Worm (Caenorhabditis elegans) whole organism, L1 larva: ENCODE measurements around the gene ZK185.3.

ENCODE experiments used
- C16A3.4 ChIP-seq: fragments of 150-350 bp; optimal IDR thresholded peaks from 2 replicates; lab custom pipeline; 2014; ENCODE audit warnings: missing biosample characterization, missing genetic modification characterization
- C34B4.2 ChIP-seq: sonication (generic microtip); optimal IDR thresholded peaks from 2 replicates; lab custom pipeline; 2017; ENCODE audit warnings: mild to moderate bottlenecking, missing genetic modification characterization, missing compliant biosample characterization
- F16B12.6 ChIP-seq: fragments of 150-350 bp; optimal IDR thresholded peaks from 2 replicates; lab custom pipeline; 2014; ENCODE audit warnings: missing biosample characterization, missing genetic modification characterization
- alr-1 ChIP-seq: fragments of 200-800 bp; sonication (Bioruptor generic); optimal IDR thresholded peaks from 2 replicates; lab custom pipeline; 2018; ENCODE audit warnings: borderline replicate concordance, mild to moderate bottlenecking, missing genetic modification characterization, missing compliant biosample characterization
- ama-1 ChIP-seq: fragments of 150-350 bp; optimal IDR thresholded peaks from 2 replicates; lab custom pipeline; 2014
- blmp-1 ChIP-seq: fragments of 150-350 bp; optimal IDR thresholded peaks from 2 replicates; lab custom pipeline; 2014; ENCODE audit warnings: missing biosample characterization, missing genetic modification characterization
- ceh-63 ChIP-seq: fragments of 200-800 bp; sonication (Bioruptor generic); optimal IDR thresholded peaks from 2 replicates; lab custom pipeline; 2018; ENCODE audit warnings: mild to moderate bottlenecking, missing genetic modification characterization, missing compliant biosample characterization
- ceh-8 ChIP-seq: fragments of 200-800 bp; sonication (Bioruptor generic); optimal IDR thresholded peaks from 2 replicates; lab custom pipeline; 2018; ENCODE audit warnings: mild to moderate bottlenecking, missing genetic modification characterization, moderate library complexity, missing compliant biosample characterization
- ceh-82 ChIP-seq, 3 experiments: fragments of 150-350 bp in 1 of 3; sonication (generic microtip) in 2 of 3; optimal IDR thresholded peaks; 2 replicates each; lab custom pipeline; 2014 to 2017; ENCODE audit warnings: missing biosample characterization in 3 of 3, missing genetic modification characterization in 3 of 3
- ceh-88 ChIP-seq: fragments of 200-800 bp; sonication (Bioruptor generic); IDR thresholded peaks from 2 replicates; pipeline ENCODE4 v1.3.6; 2022; ENCODE audit warnings: missing genetic modification characterization, missing compliant biosample characterization
- dpl-1 ChIP-seq, 3 experiments: fragments of 150-350 bp in 2 of 3; sonication (generic microtip) in 1 of 3; optimal IDR thresholded peaks; 2 replicates each; lab custom pipeline; 2014 to 2017; ENCODE audit warnings: missing biosample characterization in 3 of 3, missing genetic modification characterization in 3 of 3, missing genetic modification reagents in 3 of 3
- efl-1 ChIP-seq, 4 experiments: fragments of 150-350 bp; optimal IDR thresholded peaks in 3 of 4; peaks in 1 of 4; 1 replicate in 1 of 4; 2 replicates in 3 of 4; lab custom pipeline; 2014; ENCODE audit warnings: missing biosample characterization in 2 of 4, missing genetic modification characterization in 2 of 4, missing genetic modification reagents in 2 of 4
- efl-3 ChIP-seq: fragments of 200-800 bp; sonication (Bioruptor generic); optimal IDR thresholded peaks from 2 replicates; lab custom pipeline; 2018; ENCODE audit warnings: mild to moderate bottlenecking, missing genetic modification characterization, missing compliant biosample characterization
- egl-13 ChIP-seq: sonication (generic microtip); optimal IDR thresholded peaks from 2 replicates; lab custom pipeline; 2016; ENCODE audit warnings: missing genotype, missing genetic modification reagents, missing genetic modification characterization, missing compliant biosample characterization
- elt-2 ChIP-seq: sonication (generic microtip); optimal IDR thresholded peaks from 2 replicates; lab custom pipeline; 2016; ENCODE audit warnings: missing genetic modification characterization, mild to moderate bottlenecking, inconsistent platforms, missing compliant biosample characterization, missing genetic modification reagents
- elt-3 ChIP-seq, 6 experiments: fragments of 150-350 bp in 1 of 6; sonication (generic microtip); optimal IDR thresholded peaks; 2 replicates each; lab custom pipeline; 2017 to 2018; ENCODE audit warnings: missing biosample characterization in 6 of 6, missing genetic modification characterization in 6 of 6, inconsistent platforms in 1 of 6
- fkh-10 ChIP-seq: sonication (generic microtip); optimal IDR thresholded peaks from 2 replicates; lab custom pipeline; 2017; ENCODE audit warnings: missing biosample characterization, missing genetic modification reagents, missing genetic modification characterization
- fkh-4 ChIP-seq: sonication (generic microtip); optimal IDR thresholded peaks from 2 replicates; lab custom pipeline; 2016; ENCODE audit warnings: missing compliant biosample characterization, missing genetic modification characterization, borderline replicate concordance
- fos-1 ChIP-seq: fragments of 150-350 bp; optimal IDR thresholded peaks from 2 replicates; lab custom pipeline; 2014; ENCODE audit warnings: missing biosample characterization, missing genetic modification characterization
- grh-1 ChIP-seq: fragments of 200-800 bp; sonication (Bioruptor generic); IDR thresholded peaks from 2 replicates; pipeline ENCODE4 v1.3.6; 2022; ENCODE audit warnings: missing genetic modification reagents, missing genetic modification characterization, missing compliant biosample characterization
- hlh-17 ChIP-seq: fragments of 200-800 bp; sonication (Bioruptor generic); optimal IDR thresholded peaks from 2 replicates; lab custom pipeline; 2018; ENCODE audit warnings: missing genetic modification characterization, mild to moderate bottlenecking, missing compliant biosample characterization, moderate library complexity, borderline replicate concordance
- hpl-2 ChIP-seq: fragments of 150-350 bp; optimal IDR thresholded peaks from 2 replicates; lab custom pipeline; 2014; ENCODE audit warnings: missing biosample characterization, missing genetic modification reagents, missing genetic modification characterization
- irx-1 ChIP-seq: sonication (generic microtip); optimal IDR thresholded peaks from 2 replicates; lab custom pipeline; 2016; ENCODE audit warnings: missing genetic modification characterization, missing compliant biosample characterization
- isw-1 ChIP-seq: fragments of 200-800 bp; sonication (Bioruptor generic); IDR thresholded peaks from 2 replicates; pipeline ENCODE4 v1.3.6; 2022; ENCODE audit warnings: missing genetic modification characterization, missing compliant biosample characterization
- lin-15B ChIP-seq: fragments of 150-350 bp; sonication (generic microtip); optimal IDR thresholded peaks from 3 replicates; lab custom pipeline; 2014; ENCODE audit warnings: missing biosample characterization, missing genetic modification characterization
- lir-3 ChIP-seq: sonication (generic microtip); optimal IDR thresholded peaks from 2 replicates; lab custom pipeline; 2016; ENCODE audit warnings: mild to moderate bottlenecking, missing genetic modification characterization, moderate library complexity, missing compliant biosample characterization; ENCODE audit not compliant: poor library complexity
- mef-2 ChIP-seq: fragments of 150-350 bp; optimal IDR thresholded peaks from 2 replicates; lab custom pipeline; 2014; ENCODE audit warnings: missing biosample characterization, missing genetic modification characterization
- nhr-11 ChIP-seq: fragments of 150-350 bp; optimal IDR thresholded peaks from 2 replicates; lab custom pipeline; 2014; ENCODE audit warnings: missing biosample characterization, missing genetic modification characterization
- nhr-19 ChIP-seq: fragments of 200-800 bp; sonication (Bioruptor generic); conservative IDR thresholded peaks from 2 replicates; pipeline ENCODE4 v1.3.6; 2022; ENCODE audit warnings: missing genetic modification characterization, missing compliant biosample characterization
- nhr-237 ChIP-seq: fragments of 150-350 bp; optimal IDR thresholded peaks from 2 replicates; lab custom pipeline; 2014; ENCODE audit warnings: missing biosample characterization, missing genetic modification characterization
- nhr-47 ChIP-seq: sonication (generic microtip); optimal IDR thresholded peaks from 2 replicates; lab custom pipeline; 2016; ENCODE audit warnings: mild to moderate bottlenecking, missing genetic modification characterization, moderate library complexity, missing compliant biosample characterization
- nhr-76 ChIP-seq: sonication (generic microtip); optimal IDR thresholded peaks from 2 replicates; lab custom pipeline; 2017; ENCODE audit warnings: missing biosample characterization, missing genetic modification characterization
- nhr-85 ChIP-seq: sonication (generic microtip); peaks from one replicate; lab custom pipeline; 2016; ENCODE audit warnings: missing genetic modification characterization, inconsistent platforms, missing compliant biosample characterization
- pag-3 ChIP-seq: sonication (generic microtip); optimal IDR thresholded peaks from 2 replicates; lab custom pipeline; 2017; ENCODE audit warnings: missing genetic modification characterization, mild to moderate bottlenecking, missing compliant biosample characterization, antibody characterized with exemption, borderline replicate concordance; ENCODE audit not compliant: insufficient read depth
- pax-3 ChIP-seq: fragments of 200-800 bp; sonication (Bioruptor generic); optimal IDR thresholded peaks from 2 replicates; lab custom pipeline; 2018; ENCODE audit warnings: mild to moderate bottlenecking, missing genetic modification characterization, moderate library complexity, missing compliant biosample characterization
- pqm-1 ChIP-seq: sonication (generic microtip); optimal IDR thresholded peaks from 3 replicates; lab custom pipeline; 2017; ENCODE audit warnings: missing biosample characterization, missing genetic modification characterization
- snu-23 ChIP-seq: sonication (generic microtip); optimal IDR thresholded peaks from 2 replicates; lab custom pipeline; 2016; ENCODE audit warnings: missing genetic modification characterization, missing compliant biosample characterization
- sox-4 ChIP-seq: sonication (generic microtip); optimal IDR thresholded peaks from 2 replicates; lab custom pipeline; 2016; ENCODE audit warnings: missing genetic modification characterization, missing compliant biosample characterization
- swsn-7 ChIP-seq: sonication (generic microtip); optimal IDR thresholded peaks from 2 replicates; lab custom pipeline; 2016; ENCODE audit warnings: missing genetic modification characterization, missing compliant biosample characterization
- tbx-2 ChIP-seq: sonication (generic microtip); optimal IDR thresholded peaks from 2 replicates; lab custom pipeline; 2016; ENCODE audit warnings: missing genetic modification characterization, missing compliant biosample characterization
- unc-30 ChIP-seq: sonication (generic microtip); optimal IDR thresholded peaks from 2 replicates; lab custom pipeline; 2017; ENCODE audit warnings: missing biosample characterization, missing genetic modification characterization
- unc-62 ChIP-seq: fragments of 150-350 bp; optimal IDR thresholded peaks from 2 replicates; lab custom pipeline; 2014; ENCODE audit warnings: missing biosample characterization, missing genetic modification reagents, missing genetic modification characterization
- unc-98 ChIP-seq: fragments of 200-800 bp; sonication (Bioruptor generic); IDR thresholded peaks from 2 replicates; pipeline ENCODE4 v1.3.6; 2022; ENCODE audit warnings: missing genetic modification characterization, missing compliant biosample characterization
- vab-15 ChIP-seq: sonication (generic microtip); optimal IDR thresholded peaks from 2 replicates; lab custom pipeline; 2017; ENCODE audit warnings: missing genotype, mild to moderate bottlenecking, missing genetic modification characterization, missing compliant biosample characterization
- xbp-1 ChIP-seq: sonication (generic microtip); optimal IDR thresholded peaks from 2 replicates; lab custom pipeline; 2016; ENCODE audit warnings: missing genetic modification characterization, missing compliant biosample characterization
- zag-1 ChIP-seq: fragments of 150-350 bp; optimal IDR thresholded peaks from 2 replicates; lab custom pipeline; 2014; ENCODE audit warnings: missing biosample characterization, missing genetic modification characterization
- zip-4 ChIP-seq: fragments of 200-800 bp; sonication (Bioruptor generic); optimal IDR thresholded peaks from 2 replicates; lab custom pipeline; 2018; ENCODE audit warnings: mild to moderate bottlenecking, missing genetic modification characterization, moderate library complexity, missing compliant biosample characterization

ZK185.3 gene

DNA sequence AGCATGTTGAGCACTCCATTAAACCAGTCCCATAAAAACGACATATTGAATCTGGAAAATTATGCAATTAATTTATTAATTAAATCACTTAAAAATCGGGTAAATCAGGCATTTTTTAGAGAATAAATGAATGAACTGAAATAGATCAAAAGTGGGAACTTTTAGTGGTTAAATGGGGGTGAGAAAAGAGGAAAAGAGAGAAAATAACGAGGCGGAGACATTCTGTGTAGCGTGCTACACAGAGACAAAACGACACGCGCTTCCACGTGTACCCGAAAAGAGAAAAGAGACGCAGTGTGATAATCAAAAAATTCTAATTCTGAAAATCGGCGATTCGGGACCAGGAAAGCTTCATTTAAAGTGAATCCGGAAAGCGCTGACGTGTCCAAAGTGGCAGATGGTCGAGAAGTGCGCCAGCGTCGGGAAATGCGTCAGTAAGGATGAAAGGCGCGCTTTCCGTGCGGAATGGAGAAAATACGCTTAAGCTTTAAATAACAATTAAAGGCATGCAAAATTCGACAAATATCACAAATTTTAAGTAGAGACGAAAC is 16.9 kb downstream of the ZK185.3 start, which contains the start of gene sar-1 (continued):
- TF ChIP-seq nhr-19 (GFP tag; lab: Robert Waterston, UW) (peak; percentile 83), swsn-7 (tag; lab: Kevin White, UChicago) (peak; percentile 90), fkh-10 (GFP tag; lab: Kevin White, UChicago) (peak; percentile 54), snu-23 (GFP tag; lab: Kevin White, UChicago) (peak; percentile 90), efl-3 (peak; percentile 18), grh-1 (peak; percentile 79), C16A3.4 (tag; lab: Kevin White, UChicago) (peak; percentile 73), lin-15B (peak; percentile 63), zip-4 (GFP tag; lab: Kevin White, UChicago) (peak; percentile 59), tbx-2 (tag; lab: Kevin White, UChicago) (peak; percentile 88), unc-30 (no peak), lir-3 (tag; lab: Kevin White, UChicago) (no peak), alr-1 (tag; lab: Kevin White, UChicago) (no peak), blmp-1 (tag; lab: Kevin White, UChicago) (peak; percentile 45), mef-2 (tag; lab: Kevin White, UChicago) (no peak), F16B12.6 (tag; lab: Kevin White, UChicago) (peak; percentile 60), sox-4 (tag; lab: Kevin White, UChicago) (peak; percentile 60), irx-1 (tag; lab: Kevin White, UChicago) (peak; percentile 85), ceh-8 (GFP tag; lab: Kevin White, UChicago) (peak; percentile 80), zag-1 (no peak), nhr-237 (tag; lab: Kevin White, UChicago) (peak; percentile 41), nhr-47 (tag; lab: Kevin White, UChicago) (peak; percentile 94), elt-3 (tag; optimal IDR thresholded peaks at IDR 0.05; lab: Kevin White, UChicago) (peak in 2 of 6 experiments; percentile 13 to 27), ceh-88 (GFP tag; lab: Robert Waterston, UW) (no peak), unc-62 (GFP tag; lab: Kevin White, UChicago) (no peak), pag-3 (tag; lab: Kevin White, UChicago) (no peak), fkh-4 (tag; lab: Kevin White, UChicago) (no peak), C34B4.2 (tag; lab: Kevin White, UChicago) (no peak), pqm-1 (no peak), efl-1 (optimal IDR thresholded peaks at IDR 0.05; lab: Kevin White, UChicago) (peak; percentile 80 to 85), efl-1 (GFP tag; optimal IDR thresholded peaks at IDR 0.05 in 1 of 2; lab: Kevin White, UChicago) (peak; percentile 76 to 98), pax-3 (peak; percentile 72), fos-1 (peak; percentile 80), unc-98 (no peak), vab-15 (tag; lab: Kevin White, UChicago) (no peak), ceh-63 (GFP tag; lab: Kevin White, UChicago) (no peak), xbp-1 (tag; lab: Kevin White, UChicago) (peak; percentile 93), isw-1 (peak; percentile 74), nhr-76 (tag; lab: Kevin White, UChicago) (no peak), hlh-17 (GFP tag; lab: Kevin White, UChicago) (no peak), hpl-2 (GFP tag; lab: Kevin White, UChicago) (peak; percentile 52), ceh-82 (tag; optimal IDR thresholded peaks at IDR 0.05; lab: Kevin White, UChicago) (peak; percentile 73 to 80 (median 80)), nhr-85 (tag; lab: Kevin White, UChicago) (peak; percentile 85), egl-13 (tag; lab: Kevin White, UChicago) (peak; percentile 85), dpl-1 (GFP tag; optimal IDR thresholded peaks at IDR 0.05; lab: Kevin White, UChicago) (peak; percentile 58 to 83 (median 80)), nhr-11 (tag; lab: Kevin White, UChicago) (peak; percentile 44), ama-1 (lab: Kevin White, UChicago) (no peak), elt-2 (tag; lab: Kevin White, UChicago) (peak; percentile 29)
- TF ChIP-seq, all 84 proteins: peak for 55
